Fruit fly (Drosophila melanogaster) whole organism: ENCODE results near the gene gb.
A peak's percentile ranks its signal among the peaks of the same experiment; 100 is the strongest.

ENCODE experiments used
- CG8478 ChIP-seq: fragments of >200 bp; optimal IDR thresholded peaks from 2 replicates; lab custom pipeline; 2018; ENCODE audit warnings: inconsistent platforms
- Dll ChIP-seq: fragments of >200 bp; optimal IDR thresholded peaks from 2 replicates; lab custom pipeline; 2017
- EcR ChIP-seq, 2 experiments: fragments of >200 bp; optimal IDR thresholded peaks; 2 replicates each; lab custom pipeline; 2017; ENCODE audit warnings: missing biosample characterization in 2 of 2, missing genetic modification characterization in 2 of 2, missing genetic modification reagents in 2 of 2
- pan ChIP-seq: fragments of >200 bp; optimal IDR thresholded peaks from 2 replicates; lab custom pipeline; 2017
- psq ChIP-seq: fragments of >200 bp; optimal IDR thresholded peaks from 2 replicates; lab custom pipeline; 2017
- usp ChIP-seq: fragments of >200 bp; optimal IDR thresholded peaks from 2 replicates; lab custom pipeline; 2017; ENCODE audit warnings: missing biosample characterization, missing genetic modification characterization, mixed read lengths

The gb gene

dm6 chr3R:27111784-27112602 lies at the start of gene gb, which contains the start of gene CG5815:
gb (minus strand) TSS chr3R:27112270.
CG5815 (plus strand) TSS chr3R:27112566.
- TF ChIP-seq EcR (GFP tag; optimal IDR thresholded peaks at IDR 0.05; lab: Kevin White, UChicago) (peak in 1 of 2 experiments; percentile 72), pan (lab: Kevin White, UChicago) (no peak), Dll (lab: Kevin White, UChicago) (no peak), psq (no peak), usp (GFP tag; lab: Kevin White, UChicago) (no peak)

dm6 chr3R:27160858-27161257 lies 48.8 kb upstream of the gb start, which contains the start of gene CG5909:
CG5909 (plus strand) TSS chr3R:27161158.
- no peak for TF ChIP-seq pan (lab: Kevin White, UChicago)
- TF ChIP-seq Dll (lab: Kevin White, UChicago), result no peak
- no peak for TF ChIP-seq CG8478 (lab: Kevin White, UChicago)
- TF ChIP-seq EcR (GFP tag; optimal IDR thresholded peaks at IDR 0.05; lab: Kevin White, UChicago), result no peak
- no peak for TF ChIP-seq psq
- TF ChIP-seq usp (GFP tag; lab: Kevin White, UChicago), result no peak

dm6 chr3R:27159870-27160269 lies 47.8 kb upstream of the gb start:
- TF ChIP-seq Dll (lab: Kevin White, UChicago) (no peak), EcR (GFP tag; optimal IDR thresholded peaks at IDR 0.05; lab: Kevin White, UChicago) (no peak), CG8478 (lab: Kevin White, UChicago) (no peak), psq (no peak), pan (lab: Kevin White, UChicago) (no peak), usp (GFP tag; lab: Kevin White, UChicago) (no peak)

- TF ChIP-seq CG8478 (lab: Kevin White, UChicago) (no peak), psq (no peak), pan (lab: Kevin White, UChicago) (no peak), Dll (lab: Kevin White, UChicago) (no peak), EcR (GFP tag; optimal IDR thresholded peaks at IDR 0.05; lab: Kevin White, UChicago) (no peak), usp (GFP tag; lab: Kevin White, UChicago) (no peak)
Measured at dm6 chr3R:27157814-27158213, 45.7 kb upstream of the gb start, which contains the start of gene grass. grass (plus strand) TSS chr3R:27157948.

dm6 chr3R:27154001-27154400 lies 41.9 kb upstream of the gb start:
- no peak for TF ChIP-seq Dll (lab: Kevin White, UChicago)
- TF ChIP-seq usp (GFP tag; lab: Kevin White, UChicago), result no peak

dm6 chr3R:27153062-27153878 lies 41.2 kb upstream of the gb start:
- TF ChIP-seq psq (no peak), CG8478 (lab: Kevin White, UChicago) (no peak), Dll (lab: Kevin White, UChicago) (no peak), usp (GFP tag; lab: Kevin White, UChicago) (no peak), EcR (GFP tag; optimal IDR thresholded peaks at IDR 0.05; lab: Kevin White, UChicago) (no peak), pan (lab: Kevin White, UChicago) (no peak)

- TF ChIP-seq usp (GFP tag; lab: Kevin White, UChicago) (no peak), pan (lab: Kevin White, UChicago) (peak; percentile 47)
Measured at dm6 chr3R:27152129-27152968, 40.3 kb upstream of the gb start.

dm6 chr3R:27151516-27151823 lies 39.4 kb upstream of the gb start, which contains the start of gene Men-b:
Men-b (plus strand) TSS chr3R:27151662.
- no peak for TF ChIP-seq Dll (lab: Kevin White, UChicago)
- TF ChIP-seq psq, result no peak
- no peak for TF ChIP-seq usp (GFP tag; lab: Kevin White, UChicago)

dm6 chr3R:27150685-27151515 lies 38.8 kb upstream of the gb start, which contains the start of gene CG6051:
CG6051 (minus strand) TSS chr3R:27151069.
- no peak for TF ChIP-seq usp (GFP tag; lab: Kevin White, UChicago)
- TF ChIP-seq EcR (GFP tag; optimal IDR thresholded peaks at IDR 0.05; lab: Kevin White, UChicago), result no peak
- TF ChIP-seq Dll (lab: Kevin White, UChicago), result no peak
- no peak for TF ChIP-seq CG8478 (lab: Kevin White, UChicago)
- TF ChIP-seq pan (lab: Kevin White, UChicago), result no peak
- no peak for TF ChIP-seq psq

dm6 chr3R:27149884-27150676 lies 38.0 kb upstream of the gb start:
- TF ChIP-seq Dll (lab: Kevin White, UChicago) (peak; percentile 51), usp (GFP tag; lab: Kevin White, UChicago) (no peak)
